Worm (Caenorhabditis elegans) whole organism, late embryonic: ENCODE data around the gene vhl-1.

Experiments used
- C08G9.2 ChIP-seq: sonication (generic microtip); optimal IDR thresholded peaks from 2 replicates; lab custom pipeline; 2016; ENCODE audit warnings: mild to moderate bottlenecking, missing genetic modification characterization, moderate library complexity, missing compliant biosample characterization
- C38D4.7 ChIP-seq: fragments of 200-800 bp; sonication (Bioruptor generic); optimal IDR thresholded peaks from 2 replicates; lab custom pipeline; 2018; ENCODE audit warnings: mild to moderate bottlenecking, missing genetic modification characterization, moderate library complexity, missing compliant biosample characterization
- F13H6.1 ChIP-seq: sonication (generic microtip); optimal IDR thresholded peaks from 2 replicates; lab custom pipeline; 2016; ENCODE audit warnings: missing genetic modification characterization, missing compliant biosample characterization
- K09A11.1 ChIP-seq: sonication (generic microtip); optimal IDR thresholded peaks from 2 replicates; lab custom pipeline; 2017; ENCODE audit warnings: antibody characterized with exemption, mild to moderate bottlenecking, missing genetic modification characterization, missing compliant biosample characterization; ENCODE audit not compliant: insufficient read depth
- ahr-1 ChIP-seq: sonication (generic microtip); optimal IDR thresholded peaks from 2 replicates; lab custom pipeline; 2016; ENCODE audit warnings: missing genetic modification characterization, missing compliant biosample characterization
- ceh-18 ChIP-seq: sonication (generic microtip); optimal IDR thresholded peaks from 2 replicates; lab custom pipeline; 2016; ENCODE audit warnings: missing genetic modification characterization, missing compliant biosample characterization
- ceh-2 ChIP-seq: sonication (generic microtip); optimal IDR thresholded peaks from 2 replicates; lab custom pipeline; 2016; ENCODE audit warnings: missing genotype, missing genetic modification characterization, missing compliant biosample characterization
- ceh-24 ChIP-seq: sonication (generic microtip); optimal IDR thresholded peaks from 2 replicates; lab custom pipeline; 2016; ENCODE audit warnings: mild to moderate bottlenecking, missing genetic modification characterization, missing compliant biosample characterization
- ceh-30 ChIP-seq: fragments of 150-350 bp; optimal IDR thresholded peaks from 2 replicates; lab custom pipeline; 2014; ENCODE audit warnings: missing biosample characterization, missing genetic modification characterization
- ceh-31 ChIP-seq: sonication (generic microtip); optimal IDR thresholded peaks from 2 replicates; lab custom pipeline; 2016; ENCODE audit warnings: missing genetic modification characterization, missing compliant biosample characterization
- ceh-45 ChIP-seq: fragments of 200-800 bp; sonication (Bioruptor generic); IDR thresholded peaks from 2 replicates; pipeline ENCODE4 v1.3.6; 2022; ENCODE audit warnings: missing genetic modification reagents, missing genetic modification characterization, missing compliant biosample characterization
- ceh-9 ChIP-seq: sonication (generic microtip); optimal IDR thresholded peaks from 2 replicates; lab custom pipeline; 2016; ENCODE audit warnings: mild to moderate bottlenecking, missing genetic modification characterization, inconsistent platforms, missing compliant biosample characterization
- dve-1 ChIP-seq: sonication (generic microtip); optimal IDR thresholded peaks from 2 replicates; lab custom pipeline; 2017; ENCODE audit warnings: antibody characterized with exemption, mild to moderate bottlenecking, missing genetic modification characterization, missing compliant biosample characterization
- ets-4 ChIP-seq: sonication (generic microtip); optimal IDR thresholded peaks from 2 replicates; lab custom pipeline; 2016; ENCODE audit warnings: missing genetic modification characterization, missing compliant biosample characterization
- eyg-1 ChIP-seq: sonication (generic microtip); optimal IDR thresholded peaks from 2 replicates; lab custom pipeline; 2016; ENCODE audit warnings: missing genotype, missing genetic modification characterization, missing compliant biosample characterization
- fax-1 ChIP-seq: sonication (generic microtip); optimal IDR thresholded peaks from 2 replicates; lab custom pipeline; 2016; ENCODE audit warnings: missing genotype, missing genetic modification characterization, missing compliant biosample characterization
- fkh-6 ChIP-seq: sonication (generic microtip); optimal IDR thresholded peaks from 2 replicates; lab custom pipeline; 2016; ENCODE audit warnings: missing genetic modification characterization, missing compliant biosample characterization
- gmeb-2 ChIP-seq: sonication (generic microtip); optimal IDR thresholded peaks from 2 replicates; lab custom pipeline; 2016; ENCODE audit warnings: missing genetic modification characterization, inconsistent platforms, missing compliant biosample characterization
- hlh-15 ChIP-seq: sonication (generic microtip); optimal IDR thresholded peaks from 2 replicates; lab custom pipeline; 2016; ENCODE audit warnings: missing genetic modification characterization, missing compliant biosample characterization
- hlh-30 ChIP-seq: sonication (generic microtip); optimal IDR thresholded peaks from 2 replicates; lab custom pipeline; 2017; ENCODE audit warnings: antibody characterized with exemption, missing genetic modification characterization, missing compliant biosample characterization; ENCODE audit not compliant: insufficient read depth
- hlh-6 ChIP-seq: sonication (generic microtip); optimal IDR thresholded peaks from 2 replicates; lab custom pipeline; 2016; ENCODE audit warnings: missing genotype, missing genetic modification characterization, missing compliant biosample characterization
- lim-6 ChIP-seq: sonication (generic microtip); optimal IDR thresholded peaks from 2 replicates; lab custom pipeline; 2016; ENCODE audit warnings: missing genetic modification characterization, missing compliant biosample characterization
- madf-2 ChIP-seq: sonication (generic microtip); optimal IDR thresholded peaks from 2 replicates; lab custom pipeline; 2017; ENCODE audit warnings: missing genetic modification characterization, missing compliant biosample characterization
- npax-4 ChIP-seq: sonication (generic microtip); optimal IDR thresholded peaks from 2 replicates; lab custom pipeline; 2016; ENCODE audit warnings: missing genetic modification characterization, missing compliant biosample characterization
- pag-3 ChIP-seq: sonication (generic microtip); optimal IDR thresholded peaks from 2 replicates; lab custom pipeline; 2016; ENCODE audit warnings: missing compliant biosample characterization, missing genetic modification characterization, borderline replicate concordance
- pat-9 ChIP-seq: fragments of 200-800 bp; sonication (Bioruptor generic); optimal IDR thresholded peaks from 2 replicates; lab custom pipeline; 2018; ENCODE audit warnings: mild to moderate bottlenecking, missing genetic modification characterization, moderate library complexity, missing compliant biosample characterization
- pha-4 ChIP-seq: fragments of 150-350 bp; optimal IDR thresholded peaks from 2 replicates; lab custom pipeline; 2018; ENCODE audit warnings: missing biosample characterization, missing genetic modification reagents, missing genetic modification characterization
- pros-1 ChIP-seq: fragments of 150-350 bp; optimal IDR thresholded peaks from 2 replicates; lab custom pipeline; 2014; ENCODE audit warnings: missing biosample characterization, missing genetic modification reagents, missing genetic modification characterization
- ref-2 ChIP-seq: sonication (generic microtip); optimal IDR thresholded peaks from 2 replicates; lab custom pipeline; 2016; ENCODE audit warnings: missing genetic modification characterization, missing compliant biosample characterization
- rnt-1 ChIP-seq: sonication (generic microtip); optimal IDR thresholded peaks from 2 replicates; lab custom pipeline; 2016; ENCODE audit warnings: missing genetic modification characterization, missing compliant biosample characterization
- sdc-2 ChIP-seq: sonication (generic microtip); optimal IDR thresholded peaks from 2 replicates; lab custom pipeline; 2016; ENCODE audit warnings: missing genotype, missing genetic modification characterization, missing compliant biosample characterization
- syd-9 ChIP-seq: sonication (generic microtip); optimal IDR thresholded peaks from 2 replicates; lab custom pipeline; 2016; ENCODE audit warnings: mild to moderate bottlenecking, missing genetic modification characterization, moderate library complexity, missing compliant biosample characterization
- ttx-3 ChIP-seq: sonication (generic microtip); optimal IDR thresholded peaks from 2 replicates; lab custom pipeline; 2016; ENCODE audit warnings: missing genetic modification reagents, missing genetic modification characterization, missing compliant biosample characterization
- unc-3 ChIP-seq, 2 experiments: fragments of 200-800 bp in 1 of 2; sonication (Bioruptor generic) in 1 of 2; sonication (generic microtip) in 1 of 2; conservative IDR thresholded peaks in 1 of 2; optimal IDR thresholded peaks in 1 of 2; 2 replicates each; pipeline versions ENCODE4 v1.3.6 to Lab custom; 2016 to 2022; ENCODE audit warnings: missing compliant biosample characterization in 2 of 2, missing genetic modification characterization in 2 of 2, missing genetic modification reagents in 1 of 2
- unc-42 ChIP-seq: sonication (generic microtip); optimal IDR thresholded peaks from 2 replicates; lab custom pipeline; 2016; ENCODE audit warnings: missing genotype, missing genetic modification characterization, missing compliant biosample characterization
- unc-55 ChIP-seq: sonication (generic microtip); optimal IDR thresholded peaks from 2 replicates; lab custom pipeline; 2017; ENCODE audit warnings: missing biosample characterization, missing genetic modification reagents, missing genetic modification characterization
- zip-5 ChIP-seq: sonication (generic microtip); optimal IDR thresholded peaks from 2 replicates; lab custom pipeline; 2016; ENCODE audit warnings: missing genetic modification characterization, missing compliant biosample characterization

vhl-1 gene

ce11 chrX:11326827-11327226, 19.7 kb downstream of the vhl-1 start, which contains the start of gene ZK455.5:
Gene ZK455.5, minus strand, starts transcription at chrX:11326927.
- TF ChIP-seq hlh-6 (tag; lab: Kevin White, UChicago), result no peak
- no peak for TF ChIP-seq rnt-1 (tag; lab: Kevin White, UChicago)
- TF ChIP-seq unc-3 (GFP tag; conservative IDR thresholded peaks at IDR 0.05; lab: Robert Waterston, UW), result no peak
- TF ChIP-seq unc-3 (tag; optimal IDR thresholded peaks at IDR 0.05; lab: Kevin White, UChicago), result no peak
- TF ChIP-seq pag-3 (tag; lab: Kevin White, UChicago), result no peak
- no peak for TF ChIP-seq dve-1 (tag; lab: Kevin White, UChicago)

DNA sequence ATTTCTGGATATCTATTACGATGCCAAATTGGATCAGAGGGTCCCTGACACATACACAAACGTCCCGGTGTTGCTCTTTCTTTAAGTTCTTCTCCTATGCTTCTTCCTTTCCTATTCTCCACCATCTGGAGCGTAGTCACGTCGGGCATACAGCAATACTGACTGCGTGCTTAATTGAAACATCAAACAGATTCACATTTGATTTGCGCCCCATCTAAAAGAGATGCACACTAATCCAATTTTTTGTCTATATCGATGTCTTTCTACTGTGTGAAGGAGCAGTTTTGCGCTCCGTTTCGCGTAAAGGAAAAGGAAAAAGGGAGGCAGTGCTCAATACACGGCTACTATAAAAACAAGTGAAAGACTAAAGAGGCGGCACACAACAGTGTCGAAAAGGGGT, 21.6 kb downstream of the vhl-1 start:
- TF ChIP-seq hlh-30 (tag; lab: Kevin White, UChicago) (no peak), lim-6 (tag; lab: Kevin White, UChicago) (no peak), K09A11.1 (tag; lab: Kevin White, UChicago) (no peak), unc-42 (peak; percentile 87)

- TF ChIP-seq ceh-18 (tag; lab: Kevin White, UChicago) (no peak), hlh-30 (tag; lab: Kevin White, UChicago) (no peak), ceh-9 (tag; lab: Kevin White, UChicago) (no peak), pha-4 (tag; lab: Kevin White, UChicago) (no peak), ceh-24 (tag; lab: Kevin White, UChicago) (no peak), ceh-45 (GFP tag; lab: Robert Waterston, UW) (no peak), C38D4.7 (no peak), F13H6.1 (tag; lab: Kevin White, UChicago) (no peak), unc-3 (GFP tag; conservative IDR thresholded peaks at IDR 0.05; lab: Robert Waterston, UW) (no peak), unc-3 (tag; optimal IDR thresholded peaks at IDR 0.05; lab: Kevin White, UChicago) (no peak), ets-4 (no peak), C08G9.2 (no peak), hlh-6 (tag; lab: Kevin White, UChicago) (no peak), ttx-3 (tag; lab: Kevin White, UChicago) (no peak)
Observed at ce11 chrX:11329424-11329823, 22.3 kb downstream of the vhl-1 start, which contains the start of gene npr-9. Gene npr-9, plus strand, starts transcription at chrX:11329724.

ce11 chrX:11337095-11337494, 29.9 kb downstream of the vhl-1 start:
- TF ChIP-seq sdc-2 (tag; lab: Kevin White, UChicago) (no peak), fax-1 (tag; lab: Kevin White, UChicago) (no peak), ceh-24 (tag; lab: Kevin White, UChicago) (no peak), ceh-31 (no peak), hlh-15 (tag; lab: Kevin White, UChicago) (no peak), dve-1 (tag; lab: Kevin White, UChicago) (no peak)

DNA sequence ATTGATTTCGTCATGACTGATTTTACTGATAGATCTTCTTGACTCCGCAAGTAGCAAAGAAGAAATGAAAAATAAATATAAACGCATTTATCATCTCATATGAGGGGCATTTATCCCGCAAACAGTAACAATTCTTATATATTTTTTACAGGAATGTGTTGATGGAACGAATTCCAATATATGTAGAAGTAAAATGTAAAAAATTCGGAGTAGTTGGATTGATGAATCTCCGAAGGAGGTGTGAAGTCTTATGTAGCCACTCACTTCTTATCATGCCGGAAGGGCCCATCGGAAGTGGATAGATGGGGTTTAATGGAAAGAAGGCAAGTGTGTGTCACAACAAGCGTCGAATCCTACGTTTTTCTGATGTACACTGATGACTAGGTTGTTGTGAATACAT, 30.6 kb downstream of the vhl-1 start, which contains the start of gene gcy-9:
TSS of gene gcy-9 (minus strand) at position 101 of the 400 bp plus-strand sequence.
- no peak for TF ChIP-seq unc-3 (GFP tag; conservative IDR thresholded peaks at IDR 0.05; lab: Robert Waterston, UW)
- no peak for TF ChIP-seq unc-3 (tag; optimal IDR thresholded peaks at IDR 0.05; lab: Kevin White, UChicago)
- no peak for TF ChIP-seq hlh-6 (tag; lab: Kevin White, UChicago)
- no peak for TF ChIP-seq gmeb-2 (tag; lab: Kevin White, UChicago)
- no peak for TF ChIP-seq pag-3 (tag; lab: Kevin White, UChicago)
- TF ChIP-seq fkh-6 (tag; lab: Kevin White, UChicago), result no peak
- TF ChIP-seq ceh-2, result no peak
- TF ChIP-seq unc-55, result no peak
- TF ChIP-seq ceh-30 (tag; lab: Kevin White, UChicago), result no peak
- no peak for TF ChIP-seq madf-2 (tag; lab: Kevin White, UChicago)
- TF ChIP-seq syd-9, result no peak
- TF ChIP-seq eyg-1 (tag; lab: Kevin White, UChicago), result no peak
- no peak for TF ChIP-seq lim-6 (tag; lab: Kevin White, UChicago)
- no peak for TF ChIP-seq ref-2 (tag; lab: Kevin White, UChicago)
- TF ChIP-seq hlh-15 (tag; lab: Kevin White, UChicago), result no peak
- TF ChIP-seq pros-1 (tag; lab: Kevin White, UChicago), result no peak
- no peak for TF ChIP-seq ahr-1 (tag; lab: Kevin White, UChicago)
- TF ChIP-seq zip-5 (tag; lab: Kevin White, UChicago), result no peak
- no peak for TF ChIP-seq ceh-31
- TF ChIP-seq pat-9 (tag; lab: Kevin White, UChicago), result no peak
- TF ChIP-seq npax-4, result no peak
- TF ChIP-seq, all 69 proteins: peak for 0
